Fruit fly (Drosophila melanogaster) whole organism, embryonic: ENCODE data around the gene CG9522.

Source experiments
- Adf1 ChIP-seq: fragments of 200-800 bp; sonication (Bioruptor generic); IDR thresholded peaks from 2 replicates; pipeline ENCODE4 v1.3.6; 2022; ENCODE audit warnings: missing biosample characterization, missing genetic modification characterization
- Atf6 ChIP-seq: fragments of 200-800 bp; sonication (Bioruptor generic); IDR thresholded peaks from 2 replicates; pipeline ENCODE4 v1.3.6; 2022; ENCODE audit warnings: missing biosample characterization, missing genetic modification characterization
- B-H1 ChIP-seq: fragments of 200-800 bp; sonication (Bioruptor generic); IDR thresholded peaks from 3 replicates; pipeline ENCODE4 v1.3.6; 2022; ENCODE audit warnings: missing biosample characterization, missing genetic modification characterization
- BEAF-32 ChIP-seq: fragments of 200-800 bp; sonication (Bioruptor generic); optimal IDR thresholded peaks from 3 replicates; lab custom pipeline; 2017; ENCODE audit warnings: missing biosample characterization, missing genetic modification characterization, mild to moderate bottlenecking, moderate library complexity, missing genetic modification reagents
- CG11085 ChIP-seq: fragments of 200-800 bp; sonication (Bioruptor generic); IDR thresholded peaks from 2 replicates; pipeline ENCODE4 v1.3.6; 2022; ENCODE audit warnings: missing biosample characterization, missing genetic modification characterization
- CG14710 ChIP-seq: fragments of 200-800 bp; sonication (Bioruptor generic); optimal IDR thresholded peaks from 3 replicates; lab custom pipeline; 2019; ENCODE audit warnings: missing biosample characterization, mild to moderate bottlenecking, missing genetic modification characterization, moderate library complexity
- CG1602 ChIP-seq: fragments of 200-800 bp; sonication (Bioruptor generic); optimal IDR thresholded peaks from 3 replicates; lab custom pipeline; 2016; ENCODE audit warnings: missing biosample characterization, missing genetic modification characterization
- CG17829 ChIP-seq: fragments of 200-800 bp; optimal IDR thresholded peaks from 2 replicates; lab custom pipeline; 2019; ENCODE audit warnings: missing biosample characterization, mild to moderate bottlenecking, missing genetic modification characterization, moderate library complexity
- CG1792 ChIP-seq: fragments of 200-800 bp; sonication (Bioruptor generic); optimal IDR thresholded peaks from 2 replicates; lab custom pipeline; 2016; ENCODE audit warnings: missing biosample characterization, missing genetic modification characterization
- CG1832 ChIP-seq: fragments of 200-800 bp; sonication (Bioruptor generic); optimal IDR thresholded peaks from 2 replicates; lab custom pipeline; 2017; ENCODE audit warnings: missing biosample characterization, mild to moderate bottlenecking, missing genetic modification characterization, inconsistent platforms
- CG2712 ChIP-seq: fragments of 200-800 bp; optimal IDR thresholded peaks from 3 replicates; lab custom pipeline; 2019; ENCODE audit warnings: missing biosample characterization, mild to moderate bottlenecking, missing genetic modification characterization, moderate library complexity
- CG2875 ChIP-seq: fragments of 200-800 bp; sonication (Bioruptor generic); optimal IDR thresholded peaks from 2 replicates; lab custom pipeline; 2017; ENCODE audit warnings: missing biosample characterization, mild to moderate bottlenecking, missing genetic modification characterization, missing genetic modification reagents
- CG32767 ChIP-seq: fragments of 200-800 bp; sonication (Bioruptor generic); IDR thresholded peaks from 2 replicates; pipeline ENCODE4 v1.3.6; 2022; ENCODE audit warnings: missing biosample characterization, missing genetic modification characterization
- CG33557 ChIP-seq: fragments of 200-800 bp; sonication (Bioruptor generic); optimal IDR thresholded peaks from 2 replicates; lab custom pipeline; 2019; ENCODE audit warnings: missing biosample characterization, mild to moderate bottlenecking, missing genetic modification characterization, moderate library complexity
- CG4730 ChIP-seq: fragments of 200-800 bp; sonication (Bioruptor generic); IDR thresholded peaks from 2 replicates; pipeline ENCODE4 v1.3.6; 2022; ENCODE audit warnings: missing biosample characterization, missing genetic modification characterization
- CG6272 ChIP-seq: fragments of 200-800 bp; sonication (Bioruptor generic); IDR thresholded peaks from 2 replicates; pipeline ENCODE4 v1.3.6; 2022; ENCODE audit warnings: missing biosample characterization, missing genetic modification characterization
- CG7357 ChIP-seq: fragments of 200-800 bp; sonication (Bioruptor generic); IDR thresholded peaks from 3 replicates; pipeline ENCODE4 v1.3.6; 2022; ENCODE audit warnings: missing biosample characterization, missing genetic modification characterization
- CG7839 ChIP-seq: fragments of 200-800 bp; sonication (Bioruptor generic); optimal IDR thresholded peaks from 3 replicates; lab custom pipeline; 2018; ENCODE audit warnings: missing biosample characterization, mild to moderate bottlenecking, missing genetic modification characterization, moderate library complexity
- CHES-1-like ChIP-seq: fragments of 200-800 bp; sonication (Bioruptor generic); optimal IDR thresholded peaks from 2 replicates; lab custom pipeline; 2016; ENCODE audit warnings: missing biosample characterization, missing genetic modification characterization
- E2f2 ChIP-seq: fragments of 200-800 bp; sonication (Bioruptor generic); IDR thresholded peaks from 2 replicates; pipeline ENCODE4 v1.3.6; 2022; ENCODE audit warnings: missing biosample characterization, missing genetic modification characterization
- Ets65A ChIP-seq: fragments of 200-800 bp; sonication (Bioruptor generic); peaks from one replicate; lab custom pipeline; 2016; ENCODE audit warnings: missing biosample characterization, missing genetic modification characterization
- Gsc ChIP-seq: fragments of 200-800 bp; sonication (Bioruptor generic); IDR thresholded peaks from 2 replicates; pipeline ENCODE4 v1.3.6; 2022; ENCODE audit warnings: missing biosample characterization, missing genetic modification characterization
- HLHmδ ChIP-seq: fragments of 200-800 bp; sonication (Bioruptor generic); optimal IDR thresholded peaks from 2 replicates; lab custom pipeline; 2018; ENCODE audit warnings: missing biosample characterization, mild to moderate bottlenecking, missing genetic modification characterization, moderate library complexity
- Kr ChIP-seq: fragments of 200-800 bp; sonication (Bioruptor generic); optimal IDR thresholded peaks from 2 replicates; lab custom pipeline; 2017; ENCODE audit warnings: missing biosample characterization, mild to moderate bottlenecking, missing genetic modification characterization
- Lim3 ChIP-seq: fragments of 200-800 bp; sonication (Bioruptor generic); IDR thresholded peaks from 2 replicates; pipeline ENCODE4 v1.3.6; 2022; ENCODE audit warnings: missing biosample characterization, missing genetic modification characterization
- Max ChIP-seq: fragments of 200-800 bp; sonication (Bioruptor generic); optimal IDR thresholded peaks from 2 replicates; lab custom pipeline; 2016; ENCODE audit warnings: missing biosample characterization, mild to moderate bottlenecking, missing genetic modification characterization
- Med ChIP-seq: fragments of 200-800 bp; sonication (Bioruptor generic); peaks from one replicate; lab custom pipeline; 2016; ENCODE audit warnings: missing biosample characterization, missing genetic modification characterization, mild to moderate bottlenecking, inconsistent platforms, moderate library complexity
- Mrtf ChIP-seq: fragments of 200-800 bp; sonication (Bioruptor generic); IDR thresholded peaks from 3 replicates; pipeline ENCODE4 v1.3.6; 2022; ENCODE audit warnings: missing biosample characterization, missing genetic modification characterization
- NC2β ChIP-seq: fragments of 200-800 bp; sonication (Bioruptor generic); optimal IDR thresholded peaks from 2 replicates; lab custom pipeline; 2016; ENCODE audit warnings: missing biosample characterization, missing genetic modification characterization
- Ravus ChIP-seq: fragments of 200-800 bp; sonication (Bioruptor generic); IDR thresholded peaks from 2 replicates; pipeline ENCODE4 v1.3.6; 2022; ENCODE audit warnings: missing biosample characterization, missing genetic modification characterization
- Scr ChIP-seq: fragments of 200-800 bp; sonication (Bioruptor generic); IDR thresholded peaks from 2 replicates; pipeline ENCODE4 v1.3.6; 2022; ENCODE audit warnings: missing biosample characterization, missing genetic modification characterization; ENCODE audit not compliant: partially characterized antibody
- Six4 ChIP-seq: fragments of 200-800 bp; sonication (Bioruptor generic); optimal IDR thresholded peaks from 2 replicates; lab custom pipeline; 2016; ENCODE audit warnings: missing biosample characterization, missing genetic modification characterization
- Sox100B ChIP-seq: fragments of 200-800 bp; sonication (Bioruptor generic); optimal IDR thresholded peaks from 3 replicates; lab custom pipeline; 2018; ENCODE audit warnings: missing biosample characterization, mild to moderate bottlenecking, missing genetic modification characterization
- aop ChIP-seq: fragments of 200-800 bp; sonication (Bioruptor generic); IDR thresholded peaks from 2 replicates; pipeline ENCODE4 v1.3.6; 2022; ENCODE audit warnings: missing biosample characterization, missing genetic modification characterization
- dan ChIP-seq: fragments of 200-800 bp; sonication (Bioruptor generic); IDR thresholded peaks from 2 replicates; pipeline ENCODE4 v1.3.6; 2022; ENCODE audit warnings: missing biosample characterization, missing genetic modification characterization
- gsb ChIP-seq: fragments of 200-800 bp; sonication (Bioruptor generic); IDR thresholded peaks from 2 replicates; pipeline ENCODE4 v1.3.6; 2022; ENCODE audit warnings: missing biosample characterization, missing genetic modification characterization
- gsb-n ChIP-seq: fragments of 200-800 bp; sonication (Bioruptor generic); optimal IDR thresholded peaks from 3 replicates; lab custom pipeline; 2018; ENCODE audit warnings: missing biosample characterization, mild to moderate bottlenecking, missing genetic modification characterization
- her ChIP-seq: fragments of 200-800 bp; sonication (Bioruptor generic); optimal IDR thresholded peaks from 2 replicates; lab custom pipeline; 2016; ENCODE audit warnings: missing biosample characterization, missing genetic modification characterization
- lilli ChIP-seq: fragments of 200-800 bp; sonication (Bioruptor generic); optimal IDR thresholded peaks from 3 replicates; lab custom pipeline; 2016; ENCODE audit warnings: missing biosample characterization, missing genetic modification characterization
- mld ChIP-seq: fragments of 200-800 bp; sonication (Bioruptor generic); IDR thresholded peaks from 3 replicates; pipeline ENCODE4 v1.3.6; 2022; ENCODE audit warnings: missing biosample characterization, missing genetic modification characterization; ENCODE audit not compliant: partially characterized antibody
- odd ChIP-seq: fragments of 200-800 bp; sonication (Bioruptor generic); optimal IDR thresholded peaks from 2 replicates; lab custom pipeline; 2017; ENCODE audit warnings: missing biosample characterization, mild to moderate bottlenecking, missing genetic modification characterization
- onecut ChIP-seq: fragments of 200-800 bp; sonication (Bioruptor generic); IDR thresholded peaks from 2 replicates; pipeline ENCODE4 v1.3.6; 2022; ENCODE audit warnings: missing biosample characterization, missing genetic modification characterization
- org-1 ChIP-seq: fragments of 200-800 bp; sonication (Bioruptor generic); optimal IDR thresholded peaks from 2 replicates; lab custom pipeline; 2017; ENCODE audit warnings: missing biosample characterization, missing genetic modification characterization
- pb ChIP-seq: fragments of 200-800 bp; sonication (Bioruptor generic); optimal IDR thresholded peaks from 3 replicates; lab custom pipeline; 2016; ENCODE audit warnings: missing biosample characterization, missing genetic modification characterization
- peb ChIP-seq: fragments of 200-800 bp; sonication (Bioruptor generic); IDR thresholded peaks from 2 replicates; pipeline ENCODE4 v1.3.6; 2022; ENCODE audit warnings: missing biosample characterization, missing genetic modification characterization
- pzg ChIP-seq: fragments of 200-800 bp; sonication (Bioruptor generic); optimal IDR thresholded peaks from 3 replicates; lab custom pipeline; 2018; ENCODE audit warnings: missing biosample characterization, mild to moderate bottlenecking, missing genetic modification characterization, moderate library complexity
- rib ChIP-seq: fragments of 200-800 bp; sonication (Bioruptor generic); IDR thresholded peaks from 2 replicates; pipeline ENCODE4 v1.3.6; 2022; ENCODE audit warnings: missing biosample characterization, missing genetic modification characterization
- so ChIP-seq: fragments of 200-800 bp; sonication (Bioruptor generic); IDR thresholded peaks from 3 replicates; pipeline ENCODE4 v1.3.6; 2022; ENCODE audit warnings: missing biosample characterization, missing genetic modification characterization
- stc ChIP-seq: fragments of 200-800 bp; sonication (Bioruptor generic); IDR thresholded peaks from 2 replicates; pipeline ENCODE4 v1.3.6; 2022; ENCODE audit warnings: missing biosample characterization, missing genetic modification characterization
- unpg ChIP-seq: fragments of 200-800 bp; sonication (Bioruptor generic); optimal IDR thresholded peaks from 3 replicates; lab custom pipeline; 2018; ENCODE audit warnings: missing biosample characterization, mild to moderate bottlenecking, missing genetic modification characterization, moderate library complexity

The CG9522 gene

dm6 chrX:14848755-14849354 lies at the start of gene CG9522 (continued):
- TF ChIP-seq Sox100B (peak; percentile 42), HLHmδ (no peak), org-1 (GFP tag; lab: Kevin White, UChicago) (peak; percentile 45), unpg (peak; percentile 85), CG1792 (GFP tag; lab: Kevin White, UChicago) (no peak), odd (peak; percentile 46), E2f2 (GFP tag; lab: Robert Waterston, UW) (peak; percentile 43; the same call in 1 of the 2 replicates), CG2875 (GFP tag; lab: Kevin White, UChicago) (peak; percentile 61), CG32767 (GFP tag; lab: Robert Waterston, UW) (0 out of 2 replicates have a peak, but pooled peaks have one; percentile 44), Mrtf (GFP tag; lab: Robert Waterston, UW) (0 out of 3 replicates have a peak, but pooled peaks have one; percentile 57), Kr (GFP tag; lab: Kevin White, UChicago) (no peak), BEAF-32 (no peak), NC2β (no peak), B-H1 (GFP tag; lab: Robert Waterston, UW) (peak; percentile 51), mld (GFP tag; lab: Robert Waterston, UW) (no peak), CG7357 (peak; percentile 53; the same call in 2 of the 3 replicates), pb (no peak), Med (GFP tag; lab: Kevin White, UChicago) (peak; percentile 89), Gsc (GFP tag; lab: Robert Waterston, UW) (peak; percentile 22; the same call in 1 of the 2 replicates), CG6272 (GFP tag; lab: Robert Waterston, UW) (0 out of 2 replicates have a peak, but pooled peaks have one; percentile 27), gsb (GFP tag; lab: Robert Waterston, UW) (peak; percentile 61), CG11085 (GFP tag; lab: Robert Waterston, UW) (peak; percentile 45; the same call in 1 of the 2 replicates), CHES-1-like (no peak), gsb-n (tag; lab: Kevin White, UChicago) (peak; percentile 83), CG1832 (no peak), Atf6 (GFP tag; lab: Robert Waterston, UW) (peak; percentile 80), Max (peak; percentile 28), CG17829 (tag; lab: Kevin White, UChicago) (peak; percentile 52), Lim3 (GFP tag; lab: Robert Waterston, UW) (0 out of 2 replicates have a peak, but pooled peaks have one; percentile 39), lilli (GFP tag; lab: Kevin White, UChicago) (peak; percentile 64), her (GFP tag; lab: Kevin White, UChicago) (no peak), Ets65A (GFP tag; lab: Kevin White, UChicago) (no peak), CG2712 (tag; lab: Kevin White, UChicago) (peak; percentile 75), pzg (no peak), CG7839 (tag; lab: Kevin White, UChicago) (peak; percentile 70), CG14710 (tag; lab: Kevin White, UChicago) (peak; percentile 67), so (GFP tag; lab: Robert Waterston, UW) (peak; percentile 51; the same call in 1 of the 3 replicates), Adf1 (GFP tag; lab: Robert Waterston, UW) (no peak), onecut (GFP tag; lab: Robert Waterston, UW) (peak; percentile 63), dan (GFP tag; lab: Robert Waterston, UW) (no peak), CG33557 (GFP tag; lab: Kevin White, UChicago) (peak; percentile 56), CG1602 (GFP tag; lab: Kevin White, UChicago) (peak; percentile 51), rib (GFP tag; lab: Robert Waterston, UW) (0 out of 2 replicates have a peak, but pooled peaks have one; percentile 17), CG4730 (GFP tag; lab: Robert Waterston, UW) (peak; percentile 48; the same call in 1 of the 2 replicates), Six4 (peak; percentile 69), stc (GFP tag; lab: Robert Waterston, UW) (peak; percentile 36; the same call in 1 of the 2 replicates), Scr (GFP tag; lab: Robert Waterston, UW) (no peak), aop (GFP tag; lab: Robert Waterston, UW) (0 out of 2 replicates have a peak, but pooled peaks have one; percentile 35), Ravus (no peak; the same call in 1 of the 2 replicates), peb (peak; percentile 68)
